Worm (Caenorhabditis elegans): ENCODE data around the gene fbxb-105.

DNA sequence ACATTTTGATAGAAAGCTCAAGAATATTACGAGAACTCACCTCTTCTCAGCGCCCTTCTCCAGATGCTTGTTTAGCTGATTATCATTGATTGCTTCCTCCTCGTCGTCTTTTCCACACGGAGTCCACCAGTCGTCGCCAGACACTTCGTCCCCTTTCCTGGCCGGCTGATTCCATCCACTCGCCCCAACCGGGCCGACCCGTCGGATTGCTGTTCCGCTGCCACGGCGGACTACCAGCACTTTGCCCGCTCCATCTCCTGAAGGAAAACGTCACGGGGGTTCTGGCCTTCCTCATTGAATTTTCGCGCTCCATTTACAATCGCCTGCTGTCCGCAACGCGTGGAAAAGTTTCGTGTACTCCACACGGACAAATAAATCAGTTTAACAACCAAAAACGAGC is 12.7 kb upstream of the fbxb-105 start:
- TF ChIP-seq nhr-67 (tag; optimal IDR thresholded peaks at IDR 0.05) (no peak), mdl-1 (tag; optimal IDR thresholded peaks at IDR 0.05) (no peak), nhr-12 (tag; optimal IDR thresholded peaks at IDR 0.05) (no peak), unc-62 (GFP tag; optimal IDR thresholded peaks at IDR 0.05) (no peak), nhr-76 (tag; optimal IDR thresholded peaks at IDR 0.05) (no peak), ama-1 (optimal IDR thresholded peaks at IDR 0.05) (no peak), sea-2 (GFP tag; optimal IDR thresholded peaks at IDR 0.05) (no peak), unc-39 (tag; optimal IDR thresholded peaks at IDR 0.05) (no peak), lin-15B (tag; optimal IDR thresholded peaks at IDR 0.05) (no peak), nfya-1 (tag; optimal IDR thresholded peaks at IDR 0.05; ENCODE audit: insufficient read depth) (no peak), ztf-4 (tag; optimal IDR thresholded peaks at IDR 0.05) (no peak)
